Worm (Caenorhabditis elegans): ENCODE measurements around the gene F13A7.7.

- TF ChIP-seq hmg-4 (GFP tag; optimal IDR thresholded peaks at IDR 0.05) = no peak
- no peak for TF ChIP-seq ama-1 (optimal IDR thresholded peaks at IDR 0.05)
- TF ChIP-seq tbx-37 (GFP tag; conservative IDR thresholded peaks at IDR 0.05) = no peak
- no peak for TF ChIP-seq flt-1 (GFP tag; IDR thresholded peaks at IDR 0.05)
- no peak for TF ChIP-seq hnd-1 (tag; optimal IDR thresholded peaks at IDR 0.05)
- TF ChIP-seq B0310.2 (tag; optimal IDR thresholded peaks at IDR 0.05) = no peak
- TF ChIP-seq tbx-11 (GFP tag; IDR thresholded peaks at IDR 0.05) = no peak
- no peak for TF ChIP-seq ets-7 (tag; optimal IDR thresholded peaks at IDR 0.05)
- no peak for TF ChIP-seq ceh-13 (GFP tag; optimal IDR thresholded peaks at IDR 0.05)
- no peak for TF ChIP-seq tra-4 (tag; optimal IDR thresholded peaks at IDR 0.05)
- TF ChIP-seq hmbx-1 (tag; optimal IDR thresholded peaks at IDR 0.05) = no peak
- TF ChIP-seq ceh-36 (tag; optimal IDR thresholded peaks at IDR 0.05) = no peak
- TF ChIP-seq scrt-1 (GFP tag; IDR thresholded peaks at IDR 0.05) = no peak
Observed at ce11 chrV:16424428-16424827, 40.8 kb upstream of the F13A7.7 start, which contains the start of gene srw-29.
